Worm (Caenorhabditis elegans) whole organism, early embryonic: ENCODE measurements around the gene srt-16.

Experiments used
- B0310.2 ChIP-seq: sonication (generic microtip); optimal IDR thresholded peaks from 2 replicates; lab custom pipeline; 2016; ENCODE audit warnings: mild to moderate bottlenecking, missing genetic modification characterization, missing compliant biosample characterization
- F13C5.2 ChIP-seq: sonication (generic microtip); optimal IDR thresholded peaks from 2 replicates; lab custom pipeline; 2017; ENCODE audit warnings: mild to moderate bottlenecking, missing genetic modification characterization, inconsistent platforms, missing compliant biosample characterization
- ama-1 ChIP-seq: fragments of 150-350 bp; optimal IDR thresholded peaks from 2 replicates; lab custom pipeline; 2014
- ceh-13 ChIP-seq: fragments of 200-800 bp; sonication (Bioruptor generic); optimal IDR thresholded peaks from 2 replicates; lab custom pipeline; 2018; ENCODE audit warnings: mild to moderate bottlenecking, missing genetic modification characterization, missing compliant biosample characterization
- ets-7 ChIP-seq: sonication (generic microtip); optimal IDR thresholded peaks from 2 replicates; lab custom pipeline; 2016; ENCODE audit warnings: missing genotype, missing genetic modification characterization, missing compliant biosample characterization
- flt-1 ChIP-seq: fragments of 200-800 bp; sonication (Bioruptor generic); IDR thresholded peaks from 2 replicates; pipeline ENCODE4 v1.3.6; 2022; ENCODE audit warnings: missing genetic modification characterization, missing compliant biosample characterization
- hmbx-1 ChIP-seq: sonication (generic microtip); optimal IDR thresholded peaks from 2 replicates; lab custom pipeline; 2016; ENCODE audit warnings: mild to moderate bottlenecking, missing genetic modification characterization, missing compliant biosample characterization
- hmg-4 ChIP-seq: fragments of 200-800 bp; sonication (Bioruptor generic); optimal IDR thresholded peaks from 2 replicates; lab custom pipeline; 2018; ENCODE audit warnings: mild to moderate bottlenecking, missing genetic modification characterization, missing compliant biosample characterization
- hnd-1 ChIP-seq: sonication (generic microtip); optimal IDR thresholded peaks from 2 replicates; lab custom pipeline; 2016; ENCODE audit warnings: missing genetic modification characterization, missing compliant biosample characterization
- scrt-1 ChIP-seq: fragments of 200-800 bp; sonication (Bioruptor generic); IDR thresholded peaks from 2 replicates; pipeline ENCODE4 v1.3.6; 2022; ENCODE audit warnings: missing genetic modification characterization, missing compliant biosample characterization
- sea-1 ChIP-seq: fragments of 200-800 bp; sonication (Bioruptor generic); conservative IDR thresholded peaks from 2 replicates; pipeline ENCODE4 v1.3.6; 2022; ENCODE audit warnings: missing genetic modification characterization, missing compliant biosample characterization
- tbx-11 ChIP-seq: fragments of 200-800 bp; sonication (Bioruptor generic); IDR thresholded peaks from 2 replicates; pipeline ENCODE4 v1.3.6; 2022; ENCODE audit warnings: missing genetic modification characterization, missing compliant biosample characterization
- tbx-37 ChIP-seq: fragments of 200-800 bp; sonication (Bioruptor generic); conservative IDR thresholded peaks from 2 replicates; pipeline ENCODE4 v1.3.6; 2022; ENCODE audit warnings: missing genetic modification reagents, missing genetic modification characterization, missing compliant biosample characterization
- tra-4 ChIP-seq: sonication (generic microtip); optimal IDR thresholded peaks from 2 replicates; lab custom pipeline; 2017; ENCODE audit warnings: missing genetic modification characterization, missing compliant biosample characterization

- TF ChIP-seq hnd-1 (tag; lab: Kevin White, UChicago) (no peak), flt-1 (GFP tag; lab: Robert Waterston, UW) (no peak), ceh-13 (no peak), F13C5.2 (tag; lab: Kevin White, UChicago) (no peak), ama-1 (lab: Kevin White, UChicago) (no peak), tra-4 (tag; lab: Kevin White, UChicago) (no peak), tbx-11 (no peak), hmg-4 (GFP tag; lab: Kevin White, UChicago) (no peak), sea-1 (no peak), scrt-1 (no peak), tbx-37 (GFP tag; lab: Robert Waterston, UW) (no peak), ets-7 (tag; lab: Kevin White, UChicago) (no peak), B0310.2 (tag; lab: Kevin White, UChicago) (no peak), hmbx-1 (tag; lab: Kevin White, UChicago) (no peak)
Measured at ce11 chrV:3100527-3100926, 36.2 kb upstream of the srt-16 start.
